Worm (Caenorhabditis elegans) whole organism, L1 larva: ENCODE results near the gene prp-40.

Experiments
- aha-1 ChIP-seq: fragments of 150-350 bp; optimal IDR thresholded peaks from 2 replicates; lab custom pipeline; 2014; ENCODE audit warnings: missing biosample characterization, missing genetic modification characterization
- ama-1 ChIP-seq: fragments of 150-350 bp; optimal IDR thresholded peaks from 2 replicates; lab custom pipeline; 2014
- fkh-4 ChIP-seq: sonication (generic microtip); optimal IDR thresholded peaks from 2 replicates; lab custom pipeline; 2016; ENCODE audit warnings: missing compliant biosample characterization, missing genetic modification characterization, borderline replicate concordance
- lin-39 ChIP-seq: fragments of 150-350 bp; optimal IDR thresholded peaks from 2 replicates; lab custom pipeline; 2014; ENCODE audit warnings: missing biosample characterization, missing genetic modification reagents, missing genetic modification characterization
- nhr-12 ChIP-seq: sonication (generic microtip); optimal IDR thresholded peaks from 2 replicates; lab custom pipeline; 2017; ENCODE audit warnings: missing biosample characterization, missing genetic modification characterization
- skn-1 ChIP-seq: fragments of 150-350 bp; optimal IDR thresholded peaks from 2 replicates; lab custom pipeline; 2014; ENCODE audit warnings: missing biosample characterization, missing genetic modification characterization
- tbx-2 ChIP-seq: sonication (generic microtip); optimal IDR thresholded peaks from 2 replicates; lab custom pipeline; 2016; ENCODE audit warnings: missing genetic modification characterization, missing compliant biosample characterization
- zip-4 ChIP-seq: fragments of 200-800 bp; sonication (Bioruptor generic); optimal IDR thresholded peaks from 2 replicates; lab custom pipeline; 2018; ENCODE audit warnings: mild to moderate bottlenecking, missing genetic modification characterization, moderate library complexity, missing compliant biosample characterization

DNA sequence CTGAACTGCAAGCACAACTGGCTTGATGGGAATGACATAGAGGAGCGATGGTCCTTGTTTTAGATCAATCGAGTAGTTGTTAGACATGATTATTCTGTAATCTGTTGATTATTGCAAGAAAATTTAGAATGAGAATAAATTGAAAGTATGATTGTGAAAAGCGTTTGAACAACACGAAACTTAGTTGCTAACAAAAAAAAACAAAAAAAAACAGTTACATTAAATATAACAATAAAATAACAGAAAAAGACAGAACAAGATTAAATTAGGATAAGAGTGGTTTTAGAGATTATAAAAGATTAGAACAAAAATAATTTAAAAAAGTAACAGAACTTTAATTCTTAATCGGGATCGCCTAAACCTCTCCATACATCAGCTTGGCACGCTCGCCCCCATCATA lies 41.4 kb downstream of the prp-40 start, which contains the start of gene C48B4.9:
- no peak for TF ChIP-seq fkh-4 (tag; lab: Kevin White, UChicago)
- no peak for TF ChIP-seq zip-4 (GFP tag; lab: Kevin White, UChicago)
- TF ChIP-seq nhr-12 (tag; lab: Kevin White, UChicago), result no peak
- no peak for TF ChIP-seq aha-1
- TF ChIP-seq tbx-2 (tag; lab: Kevin White, UChicago), result no peak
- TF ChIP-seq lin-39 (tag; lab: Kevin White, UChicago), result no peak
- TF ChIP-seq ama-1 (lab: Kevin White, UChicago), result no peak
- TF ChIP-seq skn-1 (tag; lab: Kevin White, UChicago), result no peak
